Worm (Caenorhabditis elegans) whole organism, midembryonic: ENCODE results near the gene C46F11.4.

ENCODE experiments used
- T22C8.4 ChIP-seq: fragments of 200-800 bp; sonication (Bioruptor generic); IDR thresholded peaks from 2 replicates; pipeline ENCODE4 v1.3.6; 2022; ENCODE audit warnings: missing genetic modification characterization, missing compliant biosample characterization
- cog-1 ChIP-seq: sonication (generic microtip); optimal IDR thresholded peaks from 2 replicates; lab custom pipeline; 2016; ENCODE audit warnings: missing genetic modification characterization, missing compliant biosample characterization
- flt-1 ChIP-seq: fragments of 200-800 bp; sonication (Bioruptor generic); IDR thresholded peaks from 2 replicates; pipeline ENCODE4 v1.3.6; 2022; ENCODE audit warnings: missing genetic modification characterization, missing compliant biosample characterization
- klf-2 ChIP-seq: fragments of 200-800 bp; sonication (Bioruptor generic); conservative IDR thresholded peaks from 2 replicates; pipeline ENCODE4 v1.3.6; 2022; ENCODE audit warnings: missing genetic modification reagents, missing genetic modification characterization, missing compliant biosample characterization
- med-1 ChIP-seq: sonication (generic microtip); optimal IDR thresholded peaks from 2 replicates; lab custom pipeline; 2017; ENCODE audit warnings: missing genetic modification characterization, mild to moderate bottlenecking, missing compliant biosample characterization, antibody characterized with exemption, missing genetic modification reagents; ENCODE audit not compliant: insufficient read depth
- ref-1 ChIP-seq: fragments of 200-800 bp; sonication (Bioruptor generic); conservative IDR thresholded peaks from 2 replicates; pipeline ENCODE4 v1.3.6; 2022; ENCODE audit warnings: missing genetic modification reagents, missing genetic modification characterization, missing compliant biosample characterization
- tab-1 ChIP-seq: fragments of 200-800 bp; sonication (Bioruptor generic); IDR thresholded peaks from 2 replicates; pipeline ENCODE4 v1.3.6; 2022; ENCODE audit warnings: missing genetic modification characterization, missing compliant biosample characterization
- ztf-23 ChIP-seq: fragments of 200-800 bp; sonication (Bioruptor generic); IDR thresholded peaks from 2 replicates; pipeline ENCODE4 v1.3.6; 2022; ENCODE audit warnings: missing genetic modification reagents, missing genetic modification characterization, missing compliant biosample characterization
- ztf-29 ChIP-seq: fragments of 200-800 bp; sonication (Bioruptor generic); IDR thresholded peaks from 2 replicates; pipeline ENCODE4 v1.3.6; 2022; ENCODE audit warnings: missing genetic modification reagents, missing genetic modification characterization, missing compliant biosample characterization

The C46F11.4 gene

ce11 chrIII:3694572-3694971, 30.5 kb upstream of the C46F11.4 start, which contains the start of gene npr-15:
Gene npr-15 (minus strand): TSS chrIII:3694672.
- TF ChIP-seq ref-1: no peak

DNA sequence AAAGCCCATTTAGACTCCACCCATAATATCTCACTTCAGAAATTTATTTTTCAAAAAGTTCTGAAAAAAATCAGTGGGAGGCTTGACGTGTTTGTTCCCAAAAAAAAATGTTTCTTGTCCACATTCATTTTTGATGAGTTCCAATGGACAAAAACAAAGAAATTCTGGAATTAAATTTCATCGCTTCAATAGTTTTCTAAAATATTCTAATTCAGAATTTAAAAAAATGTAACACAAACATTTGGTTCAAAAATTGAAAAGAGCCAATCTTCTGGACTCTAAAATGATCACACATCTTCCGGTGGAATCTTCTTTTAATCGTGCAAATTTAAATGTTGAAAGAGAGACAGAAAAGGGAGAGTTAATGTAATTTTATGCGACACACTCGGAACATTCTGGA, 28.4 kb upstream of the C46F11.4 start:
- TF ChIP-seq cog-1 (tag; lab: Kevin White, UChicago) (no peak), ztf-29 (GFP tag; lab: Robert Waterston, UW) (no peak), ztf-23 (GFP tag; lab: Robert Waterston, UW) (no peak), flt-1 (no peak), klf-2 (no peak), tab-1 (GFP tag; lab: Robert Waterston, UW) (no peak), med-1 (no peak), ref-1 (no peak), T22C8.4 (GFP tag; lab: Robert Waterston, UW) (no peak)

DNA sequence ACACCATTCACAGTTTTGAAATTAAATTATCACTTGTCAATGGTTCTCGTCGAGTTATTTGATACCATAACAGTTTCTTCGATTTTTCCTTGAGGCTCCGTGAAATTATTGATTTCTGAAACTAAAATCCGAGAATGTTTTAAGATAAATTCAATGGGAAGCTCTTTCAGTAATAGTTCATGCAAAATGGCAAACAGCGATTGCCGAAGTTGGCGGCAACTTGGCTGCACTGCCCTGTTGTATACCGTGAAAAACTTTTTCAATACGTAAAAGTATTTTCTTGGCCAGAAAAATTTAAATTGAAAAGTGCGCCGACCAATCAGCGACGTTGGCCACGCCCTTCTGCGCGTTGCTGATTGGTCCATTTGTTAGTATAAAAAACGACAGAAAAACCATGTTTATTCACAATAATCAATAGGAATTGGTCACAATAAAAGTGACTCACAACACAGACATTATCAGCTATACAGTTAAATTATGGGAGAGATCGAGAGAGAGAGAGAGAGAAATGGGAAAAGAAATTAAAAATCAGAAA, 18.8 kb upstream of the C46F11.4 start:
- no peak for TF ChIP-seq ztf-29 (GFP tag; lab: Robert Waterston, UW)
- no peak for TF ChIP-seq flt-1
- no peak for TF ChIP-seq cog-1 (tag; lab: Kevin White, UChicago)

DNA sequence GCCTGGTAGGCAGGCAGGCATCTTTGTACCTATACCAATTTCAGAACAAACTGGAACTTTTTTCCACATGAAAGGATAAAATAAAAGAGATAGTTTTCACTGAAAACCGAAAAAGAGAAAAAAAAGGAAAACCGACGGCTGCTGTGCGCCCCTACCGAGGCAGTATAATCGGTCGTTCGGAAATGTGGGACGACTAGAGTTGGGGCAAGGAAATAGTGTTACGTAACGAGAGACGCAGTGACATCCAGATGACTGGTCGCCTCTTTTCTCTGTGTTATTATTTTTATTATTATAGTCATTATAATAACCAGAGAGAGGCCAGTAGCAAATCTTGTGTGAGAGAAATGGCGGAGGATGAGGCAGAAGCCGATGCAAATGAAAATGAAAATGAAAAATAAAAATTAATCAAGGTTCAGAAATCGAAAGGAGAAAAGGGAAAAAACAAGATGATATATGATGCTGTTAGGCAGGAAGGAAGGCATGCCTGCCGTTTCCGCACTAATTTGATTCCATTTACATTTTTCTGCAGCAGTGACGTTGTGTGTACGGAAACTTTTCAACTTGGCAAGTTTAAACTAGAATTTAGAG, 17.3 kb upstream of the C46F11.4 start:
- TF ChIP-seq cog-1 (tag; lab: Kevin White, UChicago) (no peak), ztf-23 (GFP tag; lab: Robert Waterston, UW) (no peak), klf-2 (no peak), T22C8.4 (GFP tag; lab: Robert Waterston, UW) (no peak), med-1 (no peak), ref-1 (no peak), flt-1 (no peak), tab-1 (GFP tag; lab: Robert Waterston, UW) (no peak), ztf-29 (GFP tag; lab: Robert Waterston, UW) (no peak)

- TF ChIP-seq cog-1 (tag; lab: Kevin White, UChicago) (no peak), ztf-23 (GFP tag; lab: Robert Waterston, UW) (no peak), klf-2 (no peak), med-1 (no peak), T22C8.4 (GFP tag; lab: Robert Waterston, UW) (no peak), ztf-29 (GFP tag; lab: Robert Waterston, UW) (no peak), flt-1 (no peak), tab-1 (GFP tag; lab: Robert Waterston, UW) (no peak), ref-1 (no peak)
Measured at ce11 chrIII:3679083-3679482, 15.0 kb upstream of the C46F11.4 start.

DNA sequence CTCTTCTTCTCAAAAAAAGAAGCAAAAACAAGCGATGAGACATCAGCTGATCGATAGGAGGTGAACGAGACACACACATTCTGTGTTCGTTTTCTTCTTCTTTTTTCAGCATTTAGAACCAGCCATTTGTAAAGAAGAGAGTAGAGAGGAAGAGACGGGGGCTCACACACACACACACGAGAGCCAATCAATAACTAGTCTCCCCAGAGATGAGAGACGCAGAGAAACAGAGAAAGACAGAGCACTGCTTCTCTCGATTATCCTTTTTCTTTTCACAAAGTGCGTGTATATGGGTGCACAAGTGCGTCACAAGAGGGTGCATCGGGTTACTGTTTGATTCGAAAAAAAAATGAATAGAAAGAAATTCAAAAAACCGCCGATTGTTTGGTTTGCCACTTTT, 13.3 kb upstream of the C46F11.4 start:
- TF ChIP-seq cog-1 (tag; lab: Kevin White, UChicago) (no peak), T22C8.4 (GFP tag; lab: Robert Waterston, UW) (peak; percentile 96), flt-1 (no peak), klf-2 (no peak), ref-1 (no peak), ztf-23 (GFP tag; lab: Robert Waterston, UW) (no peak)

DNA sequence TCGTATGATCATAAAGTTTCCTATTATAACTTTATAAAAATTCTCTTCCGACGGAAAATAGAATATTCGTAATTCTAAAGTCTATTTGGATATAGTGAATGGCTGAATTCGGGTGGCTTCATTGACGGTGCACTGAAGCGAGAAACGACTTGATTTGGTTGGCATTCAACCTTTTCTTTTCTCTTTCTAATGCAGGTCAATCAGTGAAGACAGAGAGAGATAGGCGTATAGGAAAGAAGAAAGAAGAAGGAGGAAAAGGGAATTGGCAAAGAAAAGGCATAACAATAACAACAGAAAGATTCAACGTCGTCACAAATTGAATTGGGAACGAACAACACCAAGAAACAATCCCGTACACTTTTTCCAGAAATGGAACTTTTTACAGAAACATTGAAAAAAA, 11.4 kb upstream of the C46F11.4 start:
- TF ChIP-seq cog-1 (tag; lab: Kevin White, UChicago) (no peak), ztf-29 (GFP tag; lab: Robert Waterston, UW) (no peak), klf-2 (no peak)

ce11 chrIII:3674149-3674548, 10.0 kb upstream of the C46F11.4 start:
- TF ChIP-seq ref-1: no peak

DNA sequence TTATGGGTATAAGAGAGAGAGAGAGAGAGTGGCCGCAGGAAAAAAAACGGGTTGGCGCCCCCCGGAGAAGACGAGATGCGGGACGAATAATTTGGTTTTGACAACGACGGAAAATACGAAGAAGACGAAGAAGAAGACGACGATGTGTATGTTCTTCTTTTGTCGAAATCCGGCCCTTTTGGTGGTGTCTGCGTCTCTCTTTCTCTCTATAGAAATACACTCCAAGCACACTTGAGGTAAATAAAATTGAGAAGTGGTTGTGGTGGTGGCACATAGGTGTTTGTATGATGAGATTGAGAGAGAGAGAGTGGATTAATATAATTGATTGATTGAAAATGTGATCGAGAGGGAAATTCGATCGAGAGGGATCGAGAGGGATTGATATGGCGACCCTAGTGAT, 8.7 kb upstream of the C46F11.4 start:
- TF ChIP-seq flt-1 (no peak), cog-1 (tag; lab: Kevin White, UChicago) (no peak), T22C8.4 (GFP tag; lab: Robert Waterston, UW) (no peak)

DNA sequence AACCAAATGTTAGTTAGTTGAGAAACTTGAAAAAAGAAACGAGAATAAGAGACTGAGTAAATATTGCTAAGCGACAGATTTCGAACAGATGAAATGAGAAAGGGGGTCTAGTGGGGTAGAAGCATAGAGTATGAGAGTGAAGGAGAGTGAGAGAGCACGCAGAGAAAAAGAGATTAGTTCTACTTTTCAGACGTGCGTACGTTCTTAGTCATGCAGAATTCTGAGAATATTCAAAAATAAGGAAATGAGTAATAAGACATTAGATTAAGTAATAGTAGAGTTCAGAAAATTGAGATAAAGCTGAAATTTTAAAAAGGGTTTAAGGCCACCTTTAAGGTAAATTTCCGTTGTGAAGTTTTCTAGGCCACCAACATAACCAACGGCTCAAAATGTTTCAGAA, 6.9 kb upstream of the C46F11.4 start:
- TF ChIP-seq klf-2: no peak
- no peak for TF ChIP-seq ztf-29 (GFP tag; lab: Robert Waterston, UW)
- TF ChIP-seq T22C8.4 (GFP tag; lab: Robert Waterston, UW): no peak
- no peak for TF ChIP-seq ztf-23 (GFP tag; lab: Robert Waterston, UW)
- TF ChIP-seq ref-1: no peak
- TF ChIP-seq cog-1 (tag; lab: Kevin White, UChicago): no peak
- no peak for TF ChIP-seq flt-1
- TF ChIP-seq tab-1 (GFP tag; lab: Robert Waterston, UW): no peak
- no peak for TF ChIP-seq med-1

- no peak for TF ChIP-seq ztf-23 (GFP tag; lab: Robert Waterston, UW)
- TF ChIP-seq ref-1: no peak
- no peak for TF ChIP-seq cog-1 (tag; lab: Kevin White, UChicago)
- TF ChIP-seq T22C8.4 (GFP tag; lab: Robert Waterston, UW): no peak
- no peak for TF ChIP-seq klf-2
- no peak for TF ChIP-seq flt-1
- TF ChIP-seq ztf-29 (GFP tag; lab: Robert Waterston, UW): no peak
- no peak for TF ChIP-seq med-1
Measured at ce11 chrIII:3670336-3670735, 6.2 kb upstream of the C46F11.4 start, which contains the start of gene C46F11.6. Gene C46F11.6 (minus strand): TSS chrIII:3670436.

- no peak for TF ChIP-seq ztf-29 (GFP tag; lab: Robert Waterston, UW)
Measured at ce11 chrIII:3657479-3657878, 6.6 kb downstream of the C46F11.4 start, which contains the start of gene C46F11.5. Gene C46F11.5 (minus strand): TSS chrIII:3657606.
